Worm (Caenorhabditis elegans) whole organism, L3 larva: ENCODE measurements around the gene Y57G7A.2.

Experiments
- R02D3.7 ChIP-seq: fragments of 150-350 bp; optimal IDR thresholded peaks from 2 replicates; lab custom pipeline; 2014; ENCODE audit warnings: missing biosample characterization, missing genetic modification characterization
- ZK546.5 ChIP-seq: sonication (generic microtip); optimal IDR thresholded peaks from 2 replicates; lab custom pipeline; 2017; ENCODE audit warnings: missing biosample characterization, missing genetic modification characterization
- ceh-82 ChIP-seq: fragments of 150-350 bp; optimal IDR thresholded peaks from 2 replicates; lab custom pipeline; 2014; ENCODE audit warnings: missing biosample characterization, missing genetic modification characterization
- ceh-9 ChIP-seq: sonication (generic microtip); optimal IDR thresholded peaks from 2 replicates; lab custom pipeline; 2018; ENCODE audit warnings: missing biosample characterization, missing genetic modification characterization
- daf-12 ChIP-seq: fragments of 150-350 bp; optimal IDR thresholded peaks from 2 replicates; lab custom pipeline; 2014; ENCODE audit warnings: missing biosample characterization, missing genetic modification reagents, missing genetic modification characterization
- egl-27 ChIP-seq: sonication (generic microtip); optimal IDR thresholded peaks from 4 replicates; lab custom pipeline; 2017; ENCODE audit warnings: missing biosample characterization, missing genetic modification reagents, missing genetic modification characterization
- elt-1 ChIP-seq: fragments of 150-350 bp; optimal IDR thresholded peaks from 2 replicates; lab custom pipeline; 2014; ENCODE audit warnings: missing biosample characterization, missing genetic modification characterization
- elt-2 ChIP-seq: sonication (generic microtip); optimal IDR thresholded peaks from 2 replicates; lab custom pipeline; 2016; ENCODE audit warnings: missing genetic modification reagents, mild to moderate bottlenecking, missing genetic modification characterization, missing compliant biosample characterization
- elt-3 ChIP-seq, 3 experiments: fragments of 150-350 bp in 1 of 3; sonication (generic microtip) in 2 of 3; optimal IDR thresholded peaks; 2 replicates in 2 of 3; 4 replicates in 1 of 3; lab custom pipeline; 2014 to 2017; ENCODE audit warnings: missing biosample characterization in 3 of 3, missing genetic modification characterization in 3 of 3
- fkh-10 ChIP-seq: sonication (generic microtip); optimal IDR thresholded peaks from 2 replicates; lab custom pipeline; 2017; ENCODE audit warnings: missing biosample characterization, missing genetic modification reagents, missing genetic modification characterization
- fkh-2 ChIP-seq: fragments of 150-350 bp; optimal IDR thresholded peaks from 2 replicates; lab custom pipeline; 2014; ENCODE audit warnings: missing biosample characterization, missing genetic modification reagents, missing genetic modification characterization
- hmg-11 ChIP-seq: sonication (generic microtip); optimal IDR thresholded peaks from 2 replicates; lab custom pipeline; 2016; ENCODE audit warnings: missing genetic modification characterization, missing compliant biosample characterization
- jun-1 ChIP-seq: fragments of 150-350 bp; optimal IDR thresholded peaks from 2 replicates; lab custom pipeline; 2014; ENCODE audit warnings: missing biosample characterization, missing genetic modification reagents, missing genetic modification characterization
- lin-39 ChIP-seq: fragments of 150-350 bp; optimal IDR thresholded peaks from 2 replicates; lab custom pipeline; 2018; ENCODE audit warnings: missing biosample characterization, missing genetic modification reagents, missing genetic modification characterization
- lsy-12 ChIP-seq: sonication (generic microtip); optimal IDR thresholded peaks from 2 replicates; lab custom pipeline; 2016; ENCODE audit warnings: mild to moderate bottlenecking, missing genetic modification characterization, missing compliant biosample characterization
- mdl-1 ChIP-seq: fragments of 150-350 bp; optimal IDR thresholded peaks from 2 replicates; lab custom pipeline; 2014; ENCODE audit warnings: missing biosample characterization, missing genetic modification characterization
- mml-1 ChIP-seq: fragments of 150-350 bp; sonication (generic microtip); optimal IDR thresholded peaks from 3 replicates; lab custom pipeline; 2014; ENCODE audit warnings: missing biosample characterization, missing genetic modification characterization
- nhr-12 ChIP-seq: fragments of 150-350 bp; optimal IDR thresholded peaks from 2 replicates; lab custom pipeline; 2014; ENCODE audit warnings: missing biosample characterization, missing genetic modification characterization
- nhr-237 ChIP-seq: fragments of 150-350 bp; optimal IDR thresholded peaks from 2 replicates; lab custom pipeline; 2014; ENCODE audit warnings: missing biosample characterization, missing genetic modification characterization
- nhr-25 ChIP-seq: sonication (generic microtip); optimal IDR thresholded peaks from 2 replicates; lab custom pipeline; 2017; ENCODE audit warnings: missing biosample characterization, missing genetic modification characterization
- nhr-28 ChIP-seq: fragments of 150-350 bp; optimal IDR thresholded peaks from 2 replicates; lab custom pipeline; 2014; ENCODE audit warnings: missing biosample characterization, missing genetic modification characterization
- nhr-43 ChIP-seq: sonication (generic microtip); optimal IDR thresholded peaks from 2 replicates; lab custom pipeline; 2016; ENCODE audit warnings: mild to moderate bottlenecking, missing genetic modification characterization, missing compliant biosample characterization; ENCODE audit not compliant: poor library complexity, severe bottlenecking
- nhr-67 ChIP-seq: fragments of 150-350 bp; optimal IDR thresholded peaks from 2 replicates; lab custom pipeline; 2014; ENCODE audit warnings: missing biosample characterization, missing genetic modification characterization
- nhr-76 ChIP-seq: fragments of 150-350 bp; sonication (generic microtip); optimal IDR thresholded peaks from 5 replicates; lab custom pipeline; 2014; ENCODE audit warnings: missing biosample characterization, missing genetic modification characterization
- nhr-77 ChIP-seq: fragments of 150-350 bp; optimal IDR thresholded peaks from 2 replicates; lab custom pipeline; 2014; ENCODE audit warnings: missing biosample characterization, missing genetic modification characterization
- pha-4 ChIP-seq: fragments of 150-350 bp; optimal IDR thresholded peaks from 2 replicates; lab custom pipeline; 2014; ENCODE audit warnings: missing biosample characterization, missing genetic modification reagents, missing genetic modification characterization
- pqm-1 ChIP-seq: fragments of 150-350 bp; optimal IDR thresholded peaks from 2 replicates; lab custom pipeline; 2017; ENCODE audit warnings: missing biosample characterization, missing genetic modification characterization, inconsistent platforms
- sea-2 ChIP-seq: fragments of 150-350 bp; sonication (generic microtip); optimal IDR thresholded peaks from 4 replicates; lab custom pipeline; 2014; ENCODE audit warnings: missing biosample characterization, missing genetic modification reagents, missing genetic modification characterization
- skn-1 ChIP-seq: fragments of 150-350 bp; optimal IDR thresholded peaks from 2 replicates; lab custom pipeline; 2014; ENCODE audit warnings: missing biosample characterization, missing genetic modification characterization
- snpc-4 ChIP-seq: fragments of 150-350 bp; optimal IDR thresholded peaks from 2 replicates; lab custom pipeline; 2014; ENCODE audit warnings: missing biosample characterization, missing genetic modification characterization
- tbx-2 ChIP-seq: sonication (generic microtip); optimal IDR thresholded peaks from 2 replicates; lab custom pipeline; 2016; ENCODE audit warnings: mild to moderate bottlenecking, missing genetic modification characterization, missing compliant biosample characterization
- unc-39 ChIP-seq: sonication (generic microtip); optimal IDR thresholded peaks from 4 replicates; lab custom pipeline; 2017; ENCODE audit warnings: missing biosample characterization, missing genetic modification characterization
- zag-1 ChIP-seq: fragments of 150-350 bp; optimal IDR thresholded peaks from 2 replicates; lab custom pipeline; 2014; ENCODE audit warnings: missing biosample characterization, missing genetic modification characterization
- ztf-11 ChIP-seq: fragments of 150-350 bp; optimal IDR thresholded peaks from 2 replicates; lab custom pipeline; 2014; ENCODE audit warnings: missing biosample characterization, missing genetic modification characterization
- ztf-4 ChIP-seq: fragments of 150-350 bp; optimal IDR thresholded peaks from 2 replicates; lab custom pipeline; 2014; ENCODE audit warnings: missing biosample characterization, missing genetic modification characterization

Gene Y57G7A.2

ce11 chrII:1252259-1252658 is 43.6 kb upstream of the Y57G7A.2 start, which contains the start of gene lin-42:
TSS of gene lin-42 (minus strand) at chrII:1252359.
- no peak for TF ChIP-seq tbx-2 (tag; lab: Kevin White, UChicago)
- TF ChIP-seq hmg-11 = no peak
- no peak for TF ChIP-seq egl-27 (tag; lab: Kevin White, UChicago)
- no peak for TF ChIP-seq lsy-12 (tag; lab: Kevin White, UChicago)
- no peak for TF ChIP-seq nhr-67 (tag; lab: Kevin White, UChicago)
- TF ChIP-seq elt-2 (tag; lab: Kevin White, UChicago) = no peak
- no peak for TF ChIP-seq ZK546.5 (tag; lab: Kevin White, UChicago)
- no peak for TF ChIP-seq nhr-76 (tag; lab: Kevin White, UChicago)
- TF ChIP-seq elt-3 (tag; optimal IDR thresholded peaks at IDR 0.05; lab: Kevin White, UChicago) = no peak
- no peak for TF ChIP-seq pqm-1 (tag; lab: Kevin White, UChicago)
- no peak for TF ChIP-seq nhr-25
- TF ChIP-seq unc-39 = no peak
- no peak for TF ChIP-seq ztf-4
- no peak for TF ChIP-seq snpc-4 (tag; lab: Kevin White, UChicago)
- no peak for TF ChIP-seq skn-1 (tag; lab: Kevin White, UChicago)
- TF ChIP-seq lin-39 (tag; lab: Kevin White, UChicago) = no peak
- TF ChIP-seq ztf-11 = no peak
- no peak for TF ChIP-seq nhr-12 (tag; lab: Kevin White, UChicago)
- no peak for TF ChIP-seq zag-1 (tag; lab: Kevin White, UChicago)
- TF ChIP-seq, all 47 proteins: peak for 0

- no peak for TF ChIP-seq hmg-11
- no peak for TF ChIP-seq snpc-4 (tag; lab: Kevin White, UChicago)
- TF ChIP-seq elt-1 (tag; lab: Kevin White, UChicago) = no peak
- no peak for TF ChIP-seq ceh-9 (tag; lab: Kevin White, UChicago)
- TF ChIP-seq elt-2 (tag; lab: Kevin White, UChicago) = no peak
- no peak for TF ChIP-seq sea-2 (GFP tag; lab: Kevin White, UChicago)
- TF ChIP-seq nhr-12 (tag; lab: Kevin White, UChicago) = no peak
- TF ChIP-seq fkh-10 = no peak
- TF ChIP-seq R02D3.7 (tag; lab: Kevin White, UChicago) = no peak
Measured at ce11 chrII:1255637-1256036, 40.2 kb upstream of the Y57G7A.2 start, which contains the start of gene clec-119. TSS of gene clec-119 (plus strand) at chrII:1255937.

- TF ChIP-seq lin-39 (tag; lab: Kevin White, UChicago) = no peak
- no peak for TF ChIP-seq pha-4 (tag; lab: Kevin White, UChicago)
- no peak for TF ChIP-seq unc-39
- TF ChIP-seq fkh-10 = no peak
- no peak for TF ChIP-seq ceh-9 (tag; lab: Kevin White, UChicago)
- TF ChIP-seq mdl-1 (tag; lab: Kevin White, UChicago) = no peak
- no peak for TF ChIP-seq mml-1 (tag; lab: Kevin White, UChicago)
- TF ChIP-seq, all 47 proteins: peak for 0
Measured at ce11 chrII:1256742-1257141, 39.1 kb upstream of the Y57G7A.2 start.

- no peak for TF ChIP-seq fkh-10
- no peak for TF ChIP-seq daf-12
- TF ChIP-seq fkh-2 = no peak
- no peak for TF ChIP-seq R02D3.7 (tag; lab: Kevin White, UChicago)
- no peak for TF ChIP-seq jun-1
- no peak for TF ChIP-seq mdl-1 (tag; lab: Kevin White, UChicago)
- no peak for TF ChIP-seq nhr-28 (tag; lab: Kevin White, UChicago)
- TF ChIP-seq snpc-4 (tag; lab: Kevin White, UChicago) = no peak
- no peak for TF ChIP-seq zag-1 (tag; lab: Kevin White, UChicago)
- no peak for TF ChIP-seq nhr-43
- TF ChIP-seq nhr-12 (tag; lab: Kevin White, UChicago) = no peak
- no peak for TF ChIP-seq nhr-237 (tag; lab: Kevin White, UChicago)
- TF ChIP-seq mml-1 (tag; lab: Kevin White, UChicago) = no peak
- TF ChIP-seq skn-1 (tag; lab: Kevin White, UChicago) = no peak
- TF ChIP-seq ceh-82 (tag; lab: Kevin White, UChicago) = no peak
- TF ChIP-seq nhr-77 (tag; lab: Kevin White, UChicago) = no peak
Measured at ce11 chrII:1258634-1259033, 37.2 kb upstream of the Y57G7A.2 start, which contains the start of gene clpr-2. TSS of gene clpr-2 (plus strand) at chrII:1258934.

ce11 chrII:1266790-1267189 is 29.1 kb upstream of the Y57G7A.2 start, which contains the start of gene oac-30:
TSS of gene oac-30 (minus strand) at chrII:1266890.
- no peak for TF ChIP-seq nhr-43
- TF ChIP-seq lin-39 (tag; lab: Kevin White, UChicago) = no peak
- no peak for TF ChIP-seq R02D3.7 (tag; lab: Kevin White, UChicago)
- TF ChIP-seq nhr-237 (tag; lab: Kevin White, UChicago) = no peak
